Worm (Caenorhabditis elegans): ENCODE measurements around the gene Y56A3A.16.

Gene Y56A3A.16

DNA sequence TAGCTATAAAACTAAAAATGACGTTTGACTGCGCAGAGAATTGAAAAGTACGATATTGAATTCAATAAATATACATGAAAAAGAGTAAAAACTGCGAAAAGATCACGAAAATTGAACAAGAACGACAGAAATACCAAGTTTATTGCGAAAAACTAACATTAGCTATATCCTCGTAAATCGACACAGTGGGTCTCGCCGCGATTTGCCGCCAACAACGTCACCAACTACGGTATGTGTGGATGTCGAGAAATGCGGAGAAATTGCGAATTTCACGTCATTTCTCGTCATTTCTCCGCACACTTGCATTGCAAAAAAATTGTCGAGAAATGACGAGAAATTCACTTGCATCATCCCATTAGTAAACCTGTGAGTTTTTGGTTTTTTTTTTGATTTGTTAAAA is 25.9 kb upstream of the Y56A3A.16 start:
- TF ChIP-seq C04F5.9 (tag; optimal IDR thresholded peaks at IDR 0.05) (peak; percentile 97), lsy-2 (tag; optimal IDR thresholded peaks at IDR 0.05) (peak in 1 of 2 experiments; percentile 27)

DNA sequence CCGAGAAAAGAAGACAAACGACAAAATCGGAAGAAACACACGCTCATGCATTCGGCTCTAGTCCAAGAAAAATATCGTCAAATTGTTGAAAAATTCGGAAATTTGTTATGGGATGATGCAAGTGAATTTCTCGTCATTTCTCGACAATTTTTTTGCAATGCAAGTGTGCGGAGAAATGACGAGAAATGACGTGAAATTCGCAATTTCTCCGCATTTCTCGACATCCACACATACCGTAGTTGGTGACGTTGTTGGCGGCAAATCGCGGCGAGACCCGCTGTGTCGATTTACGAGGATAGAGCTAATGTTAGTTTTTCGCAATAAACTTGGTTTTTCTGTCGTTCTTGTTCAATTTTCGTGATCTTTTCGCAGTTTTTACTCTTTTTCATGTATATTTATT is 25.1 kb upstream of the Y56A3A.16 start:
- TF ChIP-seq lsy-2 (tag; optimal IDR thresholded peaks at IDR 0.05) = peak in 1 of 2 experiments; percentile 2
- TF ChIP-seq C04F5.9 (tag; optimal IDR thresholded peaks at IDR 0.05) = peak; percentile 97

DNA sequence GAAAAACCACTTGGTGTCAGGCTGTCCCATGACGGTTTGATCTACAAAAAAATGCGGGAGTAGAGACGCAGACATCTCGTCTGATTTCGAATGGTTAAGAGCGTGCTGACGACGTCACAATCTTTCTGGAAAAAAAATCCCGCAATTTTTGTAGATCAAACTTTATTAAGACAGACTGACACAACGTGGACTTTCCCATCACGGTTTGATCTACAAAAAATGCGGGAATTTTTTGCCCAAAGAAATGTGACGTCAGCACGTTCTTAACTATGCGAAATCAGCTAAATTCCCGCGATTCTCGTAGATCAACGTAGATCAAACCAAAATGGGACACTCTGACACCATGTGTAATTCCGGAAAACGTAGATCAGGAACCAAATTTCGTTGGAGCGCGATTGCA is 24.4 kb upstream of the Y56A3A.16 start:
- TF ChIP-seq mep-1 (tag; optimal IDR thresholded peaks at IDR 0.05) = no peak
- TF ChIP-seq sox-4 (tag; optimal IDR thresholded peaks at IDR 0.05) = no peak
- no peak for TF ChIP-seq snu-23 (GFP tag; optimal IDR thresholded peaks at IDR 0.05)
- TF ChIP-seq fos-1 (tag; optimal IDR thresholded peaks at IDR 0.05) = no peak
- TF ChIP-seq nhr-85 (tag) = no peak
- TF ChIP-seq dsc-1 (tag; optimal IDR thresholded peaks at IDR 0.05) = no peak
- TF ChIP-seq swsn-7 (tag; optimal IDR thresholded peaks at IDR 0.05) = no peak
- no peak for TF ChIP-seq blmp-1 (tag; optimal IDR thresholded peaks at IDR 0.05)
- no peak for TF ChIP-seq lsy-2 (tag; optimal IDR thresholded peaks at IDR 0.05)
- no peak for TF ChIP-seq isw-1 (GFP tag; IDR thresholded peaks at IDR 0.05)
- no peak for TF ChIP-seq pqm-1 (tag; optimal IDR thresholded peaks at IDR 0.05)
- TF ChIP-seq nhr-28 (tag; optimal IDR thresholded peaks at IDR 0.05) = no peak
- no peak for TF ChIP-seq zag-1 (tag; optimal IDR thresholded peaks at IDR 0.05)
- no peak for TF ChIP-seq nhr-237 (tag; optimal IDR thresholded peaks at IDR 0.05)

DNA sequence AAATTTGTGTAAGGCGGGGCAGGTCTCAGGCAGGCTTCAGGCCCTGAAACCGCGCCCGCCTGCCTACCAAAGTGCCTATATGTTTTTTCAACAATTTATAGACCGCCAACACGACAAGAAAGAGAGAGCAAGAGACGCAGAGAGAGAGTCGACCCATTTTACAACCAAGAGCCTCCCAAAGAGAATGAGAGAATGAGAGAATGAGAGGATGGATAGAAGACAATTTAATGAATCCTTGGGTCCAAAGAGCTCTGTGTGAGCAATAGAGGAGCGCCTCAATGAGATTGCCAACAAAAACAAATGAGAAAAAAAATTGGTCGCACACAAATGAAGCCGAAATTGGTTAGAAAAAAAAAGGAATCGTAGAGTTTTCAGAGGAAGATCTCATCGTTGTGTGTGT is 23.8 kb upstream of the Y56A3A.16 start:
- TF ChIP-seq tbx-2 (tag; optimal IDR thresholded peaks at IDR 0.05) = peak; percentile 14
- no peak for TF ChIP-seq nhr-90 (tag; optimal IDR thresholded peaks at IDR 0.05; ENCODE audit: poor library complexity)
- peak; percentile 50 for TF ChIP-seq nhr-71 (tag; optimal IDR thresholded peaks at IDR 0.05)
- TF ChIP-seq lin-14 (GFP tag; optimal IDR thresholded peaks at IDR 0.05) = peak; percentile 50
- peak; percentile 19 for TF ChIP-seq snu-23 (GFP tag; optimal IDR thresholded peaks at IDR 0.05)
- no peak for TF ChIP-seq mab-9 (GFP tag; IDR thresholded peaks at IDR 0.05)
- peak; percentile 45 for TF ChIP-seq rnt-1 (tag; optimal IDR thresholded peaks at IDR 0.05)
- TF ChIP-seq unc-30 (tag; optimal IDR thresholded peaks at IDR 0.05) = no peak
- TF ChIP-seq C16A3.4 (tag; optimal IDR thresholded peaks at IDR 0.05) = no peak
- TF ChIP-seq lsy-2 (tag; optimal IDR thresholded peaks at IDR 0.05) = peak; percentile 14 to 42
- no peak for TF ChIP-seq dpl-1 (GFP tag; optimal IDR thresholded peaks at IDR 0.05)
- TF ChIP-seq dsc-1 (tag; optimal IDR thresholded peaks at IDR 0.05) = peak; percentile 20

DNA sequence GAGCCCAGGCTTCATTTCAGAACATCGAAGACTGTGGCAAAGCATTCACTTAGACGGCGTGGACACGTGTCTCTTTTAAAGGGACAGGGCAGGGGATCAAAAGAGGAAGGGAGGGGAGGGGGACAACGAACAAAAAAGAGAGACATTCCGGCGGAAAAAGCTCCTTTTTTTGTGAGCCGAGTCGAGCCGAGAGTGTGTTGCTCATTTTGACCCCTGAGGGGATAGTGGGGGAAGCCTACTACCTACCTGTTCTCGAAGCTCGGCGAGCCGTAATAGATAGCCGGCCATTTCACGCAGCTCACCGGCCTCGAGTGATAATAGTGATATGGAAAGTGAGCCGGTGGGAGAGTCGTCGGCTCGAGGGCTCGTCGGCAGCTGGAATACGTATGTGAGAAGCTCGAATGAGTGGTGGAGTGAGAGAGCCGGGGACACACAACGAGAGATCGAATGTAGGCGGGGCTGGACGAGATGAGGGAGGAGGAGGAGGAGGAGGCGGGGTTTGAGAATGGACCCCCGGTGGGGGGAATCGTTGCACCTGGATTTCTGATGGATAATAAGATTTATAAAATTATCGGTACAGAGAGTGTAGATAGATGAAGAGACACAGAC is 22.7 kb upstream of the Y56A3A.16 start:
- TF ChIP-seq jun-1 (tag; optimal IDR thresholded peaks at IDR 0.05) (no peak), unc-62 (GFP tag; optimal IDR thresholded peaks at IDR 0.05) (no peak), lin-14 (GFP tag; optimal IDR thresholded peaks at IDR 0.05) (peak; percentile 34), ceh-8 (GFP tag; optimal IDR thresholded peaks at IDR 0.05) (no peak), tbx-2 (tag; optimal IDR thresholded peaks at IDR 0.05) (peak; percentile 25), Y116A8C.19 (tag; optimal IDR thresholded peaks at IDR 0.05; ENCODE audit: borderline replicate concordance) (no peak), xbp-1 (tag; optimal IDR thresholded peaks at IDR 0.05) (peak; percentile 2), unc-98 (GFP tag; IDR thresholded peaks at IDR 0.05) (no peak), rnt-1 (tag; optimal IDR thresholded peaks at IDR 0.05) (peak; percentile 24), unc-86 (tag; optimal IDR thresholded peaks at IDR 0.05) (no peak), nhr-71 (tag; optimal IDR thresholded peaks at IDR 0.05) (peak; percentile 30), zag-1 (tag; optimal IDR thresholded peaks at IDR 0.05) (no peak), ceh-90 (tag; optimal IDR thresholded peaks at IDR 0.05) (no peak), ama-1 (optimal IDR thresholded peaks at IDR 0.05) (no peak), fos-1 (tag; optimal IDR thresholded peaks at IDR 0.05) (no peak), C34B4.2 (tag; optimal IDR thresholded peaks at IDR 0.05) (no peak), nhr-20 (tag; optimal IDR thresholded peaks at IDR 0.05) (no peak), nhr-76 (tag; optimal IDR thresholded peaks at IDR 0.05) (no peak), dsc-1 (tag; optimal IDR thresholded peaks at IDR 0.05) (peak; percentile 6), snpc-4 (tag; optimal IDR thresholded peaks at IDR 0.05) (no peak), elt-3 (tag; optimal IDR thresholded peaks at IDR 0.05) (no peak), fkh-8 (tag; optimal IDR thresholded peaks at IDR 0.05) (peak; percentile 39), mef-2 (tag; optimal IDR thresholded peaks at IDR 0.05) (no peak), nhr-47 (tag; optimal IDR thresholded peaks at IDR 0.05) (peak; percentile 29), nhr-90 (tag; optimal IDR thresholded peaks at IDR 0.05; ENCODE audit: poor library complexity) (no peak), nhr-19 (GFP tag; conservative IDR thresholded peaks at IDR 0.05) (no peak), tlp-1 (tag; optimal IDR thresholded peaks at IDR 0.05) (no peak), C04F5.9 (tag; optimal IDR thresholded peaks at IDR 0.05) (no peak), C16A3.4 (tag; optimal IDR thresholded peaks at IDR 0.05) (no peak), efl-1 (optimal IDR thresholded peaks at IDR 0.05) (no peak), efl-1 (GFP tag; optimal IDR thresholded peaks at IDR 0.05 in 1 of 2) (peak in 1 of 2 experiments; percentile 91)

Measured in whole organism, L1 larva.